Worm (Caenorhabditis elegans) whole organism, L1 larva: Measurements from ENCODE around the gene eef-1A.1.

Experiments used
- C16A3.4 ChIP-seq: fragments of 150-350 bp; optimal IDR thresholded peaks from 2 replicates; lab custom pipeline; 2014; ENCODE audit warnings: missing biosample characterization, missing genetic modification characterization
- C34B4.2 ChIP-seq: sonication (generic microtip); optimal IDR thresholded peaks from 2 replicates; lab custom pipeline; 2017; ENCODE audit warnings: mild to moderate bottlenecking, missing genetic modification characterization, missing compliant biosample characterization
- aha-1 ChIP-seq: fragments of 150-350 bp; optimal IDR thresholded peaks from 2 replicates; lab custom pipeline; 2014; ENCODE audit warnings: missing biosample characterization, missing genetic modification characterization
- alr-1 ChIP-seq: fragments of 200-800 bp; sonication (Bioruptor generic); optimal IDR thresholded peaks from 2 replicates; lab custom pipeline; 2018; ENCODE audit warnings: borderline replicate concordance, mild to moderate bottlenecking, missing genetic modification characterization, missing compliant biosample characterization
- aly-2 ChIP-seq: fragments of 150-350 bp; optimal IDR thresholded peaks from 2 replicates; lab custom pipeline; 2014; ENCODE audit warnings: missing biosample characterization, missing genetic modification characterization
- blmp-1 ChIP-seq: fragments of 150-350 bp; optimal IDR thresholded peaks from 2 replicates; lab custom pipeline; 2014; ENCODE audit warnings: missing biosample characterization, missing genetic modification characterization
- ceh-90 ChIP-seq: sonication (generic microtip); optimal IDR thresholded peaks from 2 replicates; lab custom pipeline; 2016; ENCODE audit warnings: missing genetic modification characterization, missing compliant biosample characterization
- efl-1 ChIP-seq, 4 experiments: fragments of 150-350 bp; optimal IDR thresholded peaks in 3 of 4; peaks in 1 of 4; 1 replicate in 1 of 4; 2 replicates in 3 of 4; lab custom pipeline; 2014; ENCODE audit warnings: missing biosample characterization in 2 of 4, missing genetic modification characterization in 2 of 4, missing genetic modification reagents in 2 of 4
- egl-27 ChIP-seq, 2 experiments: fragments of 150-350 bp in 1 of 2; sonication (generic microtip); optimal IDR thresholded peaks; 3 replicates each; lab custom pipeline; 2017 to 2018; ENCODE audit warnings: missing biosample characterization in 2 of 2, missing genetic modification characterization in 2 of 2, missing genetic modification reagents in 2 of 2
- elt-3 ChIP-seq, 6 experiments: fragments of 150-350 bp in 1 of 6; sonication (generic microtip); optimal IDR thresholded peaks; 2 replicates each; lab custom pipeline; 2017 to 2018; ENCODE audit warnings: missing biosample characterization in 6 of 6, missing genetic modification characterization in 6 of 6, inconsistent platforms in 1 of 6
- fkh-4 ChIP-seq: sonication (generic microtip); optimal IDR thresholded peaks from 2 replicates; lab custom pipeline; 2016; ENCODE audit warnings: missing compliant biosample characterization, missing genetic modification characterization, borderline replicate concordance
- fkh-8 ChIP-seq: sonication (generic microtip); optimal IDR thresholded peaks from 2 replicates; lab custom pipeline; 2016; ENCODE audit warnings: mild to moderate bottlenecking, missing genetic modification characterization, missing compliant biosample characterization
- fos-1 ChIP-seq: fragments of 150-350 bp; optimal IDR thresholded peaks from 2 replicates; lab custom pipeline; 2014; ENCODE audit warnings: missing biosample characterization, missing genetic modification characterization
- hlh-17 ChIP-seq: fragments of 200-800 bp; sonication (Bioruptor generic); optimal IDR thresholded peaks from 2 replicates; lab custom pipeline; 2018; ENCODE audit warnings: missing genetic modification characterization, mild to moderate bottlenecking, missing compliant biosample characterization, moderate library complexity, borderline replicate concordance
- hlh-4 ChIP-seq: sonication (generic microtip); optimal IDR thresholded peaks from 2 replicates; lab custom pipeline; 2016; ENCODE audit warnings: mild to moderate bottlenecking, missing genetic modification characterization, missing compliant biosample characterization
- lin-13 ChIP-seq: fragments of 150-350 bp; optimal IDR thresholded peaks from 2 replicates; lab custom pipeline; 2014; ENCODE audit warnings: missing biosample characterization, missing genetic modification reagents, missing genetic modification characterization
- lin-14 ChIP-seq: fragments of 200-800 bp; sonication (Bioruptor generic); optimal IDR thresholded peaks from 2 replicates; lab custom pipeline; 2018; ENCODE audit warnings: mild to moderate bottlenecking, missing genetic modification characterization, moderate library complexity, missing compliant biosample characterization
- lir-3 ChIP-seq: sonication (generic microtip); optimal IDR thresholded peaks from 2 replicates; lab custom pipeline; 2016; ENCODE audit warnings: mild to moderate bottlenecking, missing genetic modification characterization, moderate library complexity, missing compliant biosample characterization; ENCODE audit not compliant: poor library complexity
- lsy-2 ChIP-seq, 2 experiments: fragments of 150-350 bp; optimal IDR thresholded peaks; 2 replicates each; lab custom pipeline; 2014; ENCODE audit warnings: missing biosample characterization in 2 of 2, missing genetic modification characterization in 2 of 2
- mep-1 ChIP-seq: fragments of 150-350 bp; optimal IDR thresholded peaks from 2 replicates; lab custom pipeline; 2014; ENCODE audit warnings: missing biosample characterization, missing genetic modification characterization
- nhr-11 ChIP-seq: fragments of 150-350 bp; optimal IDR thresholded peaks from 2 replicates; lab custom pipeline; 2014; ENCODE audit warnings: missing biosample characterization, missing genetic modification characterization
- nhr-12 ChIP-seq: sonication (generic microtip); optimal IDR thresholded peaks from 2 replicates; lab custom pipeline; 2017; ENCODE audit warnings: missing biosample characterization, missing genetic modification characterization
- nhr-19 ChIP-seq: fragments of 200-800 bp; sonication (Bioruptor generic); conservative IDR thresholded peaks from 2 replicates; pipeline ENCODE4 v1.3.6; 2022; ENCODE audit warnings: missing genetic modification characterization, missing compliant biosample characterization
- nhr-20 ChIP-seq: sonication (generic microtip); optimal IDR thresholded peaks from 2 replicates; lab custom pipeline; 2016; ENCODE audit warnings: mild to moderate bottlenecking, missing genetic modification characterization, missing compliant biosample characterization
- nhr-28 ChIP-seq: fragments of 150-350 bp; optimal IDR thresholded peaks from 2 replicates; lab custom pipeline; 2014; ENCODE audit warnings: missing biosample characterization, missing genetic modification characterization
- nhr-71 ChIP-seq: sonication (generic microtip); optimal IDR thresholded peaks from 2 replicates; lab custom pipeline; 2016; ENCODE audit warnings: mild to moderate bottlenecking, missing genetic modification characterization, moderate library complexity, missing compliant biosample characterization
- nhr-84 ChIP-seq: sonication (generic microtip); optimal IDR thresholded peaks from 2 replicates; lab custom pipeline; 2017; ENCODE audit warnings: missing biosample characterization, missing genetic modification characterization
- nhr-85 ChIP-seq: sonication (generic microtip); peaks from one replicate; lab custom pipeline; 2016; ENCODE audit warnings: missing genetic modification characterization, inconsistent platforms, missing compliant biosample characterization
- snu-23 ChIP-seq: sonication (generic microtip); optimal IDR thresholded peaks from 2 replicates; lab custom pipeline; 2016; ENCODE audit warnings: missing genetic modification characterization, missing compliant biosample characterization
- sox-4 ChIP-seq: sonication (generic microtip); optimal IDR thresholded peaks from 2 replicates; lab custom pipeline; 2016; ENCODE audit warnings: missing genetic modification characterization, missing compliant biosample characterization
- sup-37 ChIP-seq: fragments of 200-800 bp; sonication (Bioruptor generic); optimal IDR thresholded peaks from 2 replicates; lab custom pipeline; 2018; ENCODE audit warnings: mild to moderate bottlenecking, missing genetic modification characterization, missing compliant biosample characterization
- tbx-2 ChIP-seq: sonication (generic microtip); optimal IDR thresholded peaks from 2 replicates; lab custom pipeline; 2016; ENCODE audit warnings: missing genetic modification characterization, missing compliant biosample characterization
- unc-98 ChIP-seq: fragments of 200-800 bp; sonication (Bioruptor generic); IDR thresholded peaks from 2 replicates; pipeline ENCODE4 v1.3.6; 2022; ENCODE audit warnings: missing genetic modification characterization, missing compliant biosample characterization
- ztf-11 ChIP-seq, 2 experiments: sonication (generic microtip); optimal IDR thresholded peaks; 2 replicates each; lab custom pipeline; 2016 to 2017; ENCODE audit warnings: missing genetic modification characterization in 2 of 2, missing biosample characterization in 1 of 2, missing compliant biosample characterization in 1 of 2

The eef-1A.1 gene

ce11 chrIII:6946382-6946781 lies 25.1 kb downstream of the eef-1A.1 start, which contains the start of gene let-711 (continued):
- TF ChIP-seq nhr-71 (tag; lab: Kevin White, UChicago) (peak; percentile 41), fkh-4 (tag; lab: Kevin White, UChicago) (no peak), nhr-11 (tag; lab: Kevin White, UChicago) (no peak), efl-1 (optimal IDR thresholded peaks at IDR 0.05; lab: Kevin White, UChicago) (peak; percentile 16 to 49), efl-1 (GFP tag; optimal IDR thresholded peaks at IDR 0.05 in 1 of 2; lab: Kevin White, UChicago) (peak; percentile 12 to 39), fos-1 (tag; lab: Kevin White, UChicago) (no peak), hlh-17 (GFP tag; lab: Kevin White, UChicago) (no peak), nhr-19 (GFP tag; lab: Robert Waterston, UW) (no peak), aha-1 (tag; lab: Kevin White, UChicago) (no peak), blmp-1 (tag; lab: Kevin White, UChicago) (peak; percentile 36), hlh-4 (tag; lab: Kevin White, UChicago) (no peak), nhr-84 (tag; lab: Kevin White, UChicago) (no peak)
- TF ChIP-seq, all 84 proteins: peak for 13

- TF ChIP-seq nhr-85 (tag; lab: Kevin White, UChicago) (peak; percentile 19), lsy-2 (tag; optimal IDR thresholded peaks at IDR 0.05; lab: Kevin White, UChicago) (no peak), efl-1 (optimal IDR thresholded peaks at IDR 0.05; lab: Kevin White, UChicago) (no peak), efl-1 (GFP tag; optimal IDR thresholded peaks at IDR 0.05 in 1 of 2; lab: Kevin White, UChicago) (peak in 1 of 2 experiments; percentile 21), nhr-28 (tag; lab: Kevin White, UChicago) (no peak), blmp-1 (tag; lab: Kevin White, UChicago) (peak; percentile 93)
- TF ChIP-seq, all 84 proteins: peak for 3
These were observed 25.8 kb downstream of the eef-1A.1 start, which contains the start of gene abu-13 for ce11 chrIII:6945747-6946146. Gene abu-13, minus strand, starts transcription at chrIII:6945898.

- TF ChIP-seq snu-23 (no peak), aly-2 (no peak), efl-1 (optimal IDR thresholded peaks at IDR 0.05; lab: Kevin White, UChicago) (no peak), efl-1 (GFP tag; optimal IDR thresholded peaks at IDR 0.05 in 1 of 2; lab: Kevin White, UChicago) (peak in 1 of 2 experiments; percentile 18), alr-1 (no peak), ceh-90 (tag; lab: Kevin White, UChicago) (no peak)
These were observed 26.2 kb downstream of the eef-1A.1 start for ce11 chrIII:6945319-6945718.

ce11 chrIII:6939523-6939922 lies 32.0 kb downstream of the eef-1A.1 start, which contains the start of gene F57B9.3:
Gene F57B9.3, plus strand, starts transcription at chrIII:6939823.
- no peak for TF ChIP-seq unc-98 (GFP tag; lab: Robert Waterston, UW)
- no peak for TF ChIP-seq nhr-12 (tag; lab: Kevin White, UChicago)
- TF ChIP-seq C16A3.4 (tag; lab: Kevin White, UChicago): no peak
- no peak for TF ChIP-seq ztf-11 (tag; optimal IDR thresholded peaks at IDR 0.05; lab: Kevin White, UChicago)
- no peak for TF ChIP-seq fos-1 (tag; lab: Kevin White, UChicago)
- no peak for TF ChIP-seq nhr-28 (tag; lab: Kevin White, UChicago)
- TF ChIP-seq lin-13 (GFP tag; lab: Kevin White, UChicago): no peak
- no peak for TF ChIP-seq tbx-2 (tag; lab: Kevin White, UChicago)
- no peak for TF ChIP-seq elt-3 (tag; optimal IDR thresholded peaks at IDR 0.05; lab: Kevin White, UChicago)
- no peak for TF ChIP-seq sup-37
- no peak for TF ChIP-seq lin-14 (GFP tag; lab: Kevin White, UChicago)
- no peak for TF ChIP-seq sox-4 (tag; lab: Kevin White, UChicago)
- no peak for TF ChIP-seq blmp-1 (tag; lab: Kevin White, UChicago)

- TF ChIP-seq egl-27 (tag; optimal IDR thresholded peaks at IDR 0.05; lab: Kevin White, UChicago): no peak
- no peak for TF ChIP-seq hlh-17 (GFP tag; lab: Kevin White, UChicago)
- TF ChIP-seq fkh-8 (tag; lab: Kevin White, UChicago): no peak
- TF ChIP-seq tbx-2 (tag; lab: Kevin White, UChicago): no peak
- no peak for TF ChIP-seq lsy-2 (tag; optimal IDR thresholded peaks at IDR 0.05; lab: Kevin White, UChicago)
- no peak for TF ChIP-seq nhr-20 (tag; lab: Kevin White, UChicago)
- no peak for TF ChIP-seq lir-3
- no peak for TF ChIP-seq C34B4.2
- TF ChIP-seq elt-3 (tag; optimal IDR thresholded peaks at IDR 0.05; lab: Kevin White, UChicago): no peak
- no peak for TF ChIP-seq mep-1 (tag; lab: Kevin White, UChicago)
- no peak for TF ChIP-seq sup-37
- TF ChIP-seq C16A3.4 (tag; lab: Kevin White, UChicago): no peak
- TF ChIP-seq nhr-12 (tag; lab: Kevin White, UChicago): no peak
- no peak for TF ChIP-seq fkh-4 (tag; lab: Kevin White, UChicago)
- TF ChIP-seq, all 84 proteins: peak for 0
These were observed 36.1 kb downstream of the eef-1A.1 start, which contains the start of the genes F57B9.8 and coq-2 for ce11 chrIII:6935269-6936017. Gene F57B9.8, minus strand, starts transcription at chrIII:6935319. Gene coq-2, plus strand, starts transcription at chrIII:6935967.
